Worm (Caenorhabditis elegans) whole organism, L4/young adult: ENCODE data around the gene mff-1.

Experiments used
- W03F9.2 ChIP-seq: fragments of 150-350 bp; optimal IDR thresholded peaks from 2 replicates; lab custom pipeline; 2014; ENCODE audit warnings: missing biosample characterization, missing genetic modification characterization
- dao-5 ChIP-seq: sonication (generic microtip); optimal IDR thresholded peaks from 2 replicates; lab custom pipeline; 2016; ENCODE audit warnings: missing genotype, missing genetic modification characterization, moderate library complexity, missing compliant biosample characterization
- him-1 ChIP-seq: sonication (generic microtip); optimal IDR thresholded peaks from 2 replicates; lab custom pipeline; 2016; ENCODE audit warnings: missing genotype, missing genetic modification reagents, missing genetic modification characterization, missing compliant biosample characterization

DNA sequence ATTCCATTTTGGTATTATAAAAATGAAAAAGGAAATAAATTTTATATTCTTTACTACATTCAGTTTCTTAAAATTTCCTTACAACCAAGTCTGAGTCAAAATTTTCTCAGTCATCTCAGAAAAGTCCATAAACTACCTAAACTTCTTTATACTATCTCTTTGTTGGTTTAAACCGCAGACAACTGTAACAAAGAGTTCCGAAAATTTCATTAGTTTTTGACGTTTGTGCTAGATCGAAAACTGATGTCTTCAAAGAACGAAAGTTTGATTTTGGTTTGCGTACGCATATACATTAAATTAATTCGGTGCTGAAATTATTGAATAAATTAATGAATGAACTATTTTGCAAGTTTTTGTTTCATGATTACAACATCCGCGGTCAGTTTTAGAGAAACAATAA is 28.1 kb downstream of the mff-1 start:
- TF ChIP-seq dao-5 (tag; lab: Kevin White, UChicago) (no peak), him-1 (tag; lab: Kevin White, UChicago) (no peak), W03F9.2 (tag; lab: Kevin White, UChicago) (no peak)
